Worm (Caenorhabditis elegans) whole organism, midembryonic: Measurements from ENCODE around the gene R02D5.7.

Experiments
- flt-1 ChIP-seq: fragments of 200-800 bp; sonication (Bioruptor generic); IDR thresholded peaks from 2 replicates; pipeline ENCODE4 v1.3.6; 2022; ENCODE audit warnings: missing genetic modification characterization, missing compliant biosample characterization
- klf-2 ChIP-seq: fragments of 200-800 bp; sonication (Bioruptor generic); conservative IDR thresholded peaks from 2 replicates; pipeline ENCODE4 v1.3.6; 2022; ENCODE audit warnings: missing genetic modification reagents, missing genetic modification characterization, missing compliant biosample characterization
- med-1 ChIP-seq: sonication (generic microtip); optimal IDR thresholded peaks from 2 replicates; lab custom pipeline; 2017; ENCODE audit warnings: missing genetic modification characterization, mild to moderate bottlenecking, missing compliant biosample characterization, antibody characterized with exemption, missing genetic modification reagents; ENCODE audit not compliant: insufficient read depth
- ref-1 ChIP-seq: fragments of 200-800 bp; sonication (Bioruptor generic); conservative IDR thresholded peaks from 2 replicates; pipeline ENCODE4 v1.3.6; 2022; ENCODE audit warnings: missing genetic modification reagents, missing genetic modification characterization, missing compliant biosample characterization
- tab-1 ChIP-seq: fragments of 200-800 bp; sonication (Bioruptor generic); IDR thresholded peaks from 2 replicates; pipeline ENCODE4 v1.3.6; 2022; ENCODE audit warnings: missing genetic modification characterization, missing compliant biosample characterization
- ztf-23 ChIP-seq: fragments of 200-800 bp; sonication (Bioruptor generic); IDR thresholded peaks from 2 replicates; pipeline ENCODE4 v1.3.6; 2022; ENCODE audit warnings: missing genetic modification reagents, missing genetic modification characterization, missing compliant biosample characterization

DNA sequence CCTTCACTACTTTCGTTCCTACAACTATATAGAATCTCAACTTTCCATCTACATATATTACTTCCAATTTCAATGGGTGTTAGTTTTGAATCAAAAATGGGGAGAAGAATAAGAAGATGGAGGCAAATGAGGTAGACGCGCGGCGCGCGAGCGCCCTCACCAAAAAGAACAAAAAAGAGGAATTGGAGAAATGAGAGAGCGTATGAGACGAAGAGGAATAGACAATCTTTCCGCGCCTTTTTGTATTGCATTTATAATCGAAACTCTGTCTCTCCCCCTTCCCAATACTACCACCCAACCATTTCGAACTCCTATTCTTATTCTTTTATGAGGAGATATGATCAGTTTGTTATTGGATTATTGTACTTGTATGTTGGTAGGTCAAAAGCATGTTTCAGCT is 19.3 kb upstream of the R02D5.7 start:
- TF ChIP-seq flt-1 (GFP tag; lab: Robert Waterston, UW): no peak
- no peak for TF ChIP-seq klf-2 (GFP tag; lab: Robert Waterston, UW)
- TF ChIP-seq tab-1 (GFP tag; lab: Robert Waterston, UW): no peak
- no peak for TF ChIP-seq med-1 (GFP tag; lab: Kevin White, UChicago)
- no peak for TF ChIP-seq ref-1 (GFP tag; lab: Robert Waterston, UW)
- no peak for TF ChIP-seq ztf-23 (GFP tag; lab: Robert Waterston, UW)
